Fruit fly (Drosophila melanogaster) S2 (cell line): Measurements from ENCODE around the gene CG43362.

Source experiments
- CG8478 ChIP-seq: fragments of >200 bp; optimal IDR thresholded peaks from 2 replicates; lab custom pipeline; 2018
- CTCF ChIP-seq, 2 experiments: fragments of >200 bp; optimal IDR thresholded peaks; 2 replicates each; lab custom pipeline; 2018

- TF ChIP-seq CTCF (optimal IDR thresholded peaks at IDR 0.05; lab: Kevin White, UChicago) (no peak), CG8478 (lab: Kevin White, UChicago) (no peak)
Observed at dm6 chr2L:18267815-18268214, 23.4 kb downstream of the CG43362 start.
